Fruit fly (Drosophila melanogaster): ENCODE data around the gene CG33689.

The CG33689 gene

dm6 chr3L:16173818-16174601 lies 26.0 kb upstream of the CG33689 start (continued):
- TF ChIP-seq ara (GFP tag; IDR thresholded peaks at IDR 0.05): no peak
- 0 out of 3 replicates have a peak, but pooled peaks have one; percentile 11 for TF ChIP-seq Doc3 (GFP tag; IDR thresholded peaks at IDR 0.05; ENCODE audit: partially characterized antibody)
- TF ChIP-seq CG30431 (GFP tag; optimal IDR thresholded peaks at IDR 0.05): no peak
- TF ChIP-seq cg (GFP tag; optimal IDR thresholded peaks at IDR 0.05): peak; percentile 53
- TF ChIP-seq kni (GFP tag; optimal IDR thresholded peaks at IDR 0.05): peak; percentile 33
- TF ChIP-seq tx (GFP tag; optimal IDR thresholded peaks at IDR 0.05): no peak
- TF ChIP-seq crc (GFP tag; optimal IDR thresholded peaks at IDR 0.05): no peak
- 0 out of 2 replicates have a peak, but pooled peaks have one; percentile 27 for TF ChIP-seq Doc2 (GFP tag; IDR thresholded peaks at IDR 0.05)

- TF ChIP-seq kah (GFP tag; optimal IDR thresholded peaks at IDR 0.05) (no peak), CG32772 (GFP tag; IDR thresholded peaks at IDR 0.05) (no peak), nom (GFP tag; optimal IDR thresholded peaks at IDR 0.05) (peak; percentile 45), hbn (GFP tag; IDR thresholded peaks at IDR 0.05; ENCODE audit: partially characterized antibody) (no peak)
These were observed 25.3 kb upstream of the CG33689 start for dm6 chr3L:16174778-16175177.

- TF ChIP-seq inv (GFP tag; IDR thresholded peaks at IDR 0.05; ENCODE audit: partially characterized antibody): no peak
- peak in 1 of 2 experiments; percentile 49 for TF ChIP-seq bsh (GFP tag; optimal IDR thresholded peaks at IDR 0.05)
- peak; percentile 83 for TF ChIP-seq corto (GFP tag; optimal IDR thresholded peaks at IDR 0.05)
- no peak for TF ChIP-seq CG17385 (GFP tag; optimal IDR thresholded peaks at IDR 0.05)
- TF ChIP-seq CG16815 (GFP tag; optimal IDR thresholded peaks at IDR 0.05): no peak
- TF ChIP-seq lilli (GFP tag; optimal IDR thresholded peaks at IDR 0.05): no peak
- no peak for TF ChIP-seq BEAF-32 (GFP tag; optimal IDR thresholded peaks at IDR 0.05)
- peak; percentile 72 for TF ChIP-seq nom (GFP tag; optimal IDR thresholded peaks at IDR 0.05)
- TF ChIP-seq Optix (GFP tag; IDR thresholded peaks at IDR 0.05): no peak
- TF ChIP-seq pros (GFP tag; optimal IDR thresholded peaks at IDR 0.05): no peak
- no peak for TF ChIP-seq Eip74EF (GFP tag; optimal IDR thresholded peaks at IDR 0.05)
- 0 out of 2 replicates have a peak, but pooled peaks have one; percentile 14 for TF ChIP-seq CG14667 (GFP tag; IDR thresholded peaks at IDR 0.05)
- TF ChIP-seq dm (GFP tag; optimal IDR thresholded peaks at IDR 0.05): no peak
- TF ChIP-seq Hand (GFP tag; optimal IDR thresholded peaks at IDR 0.05): no peak
- TF ChIP-seq CG11456 (GFP tag; IDR thresholded peaks at IDR 0.05): 0 out of 3 replicates have a peak, but pooled peaks have one; percentile 32
- peak; percentile 59 for TF ChIP-seq lbe (GFP tag; optimal IDR thresholded peaks at IDR 0.05)
- TF ChIP-seq CG17568 (GFP tag; optimal IDR thresholded peaks at IDR 0.05): no peak
- TF ChIP-seq B-H2 (GFP tag; optimal IDR thresholded peaks at IDR 0.05): no peak
- no peak for TF ChIP-seq CG13287 (GFP tag; IDR thresholded peaks at IDR 0.05; ENCODE audit: partially characterized antibody)
- peak; percentile 51 for TF ChIP-seq Drgx (GFP tag; IDR thresholded peaks at IDR 0.05)
- no peak for TF ChIP-seq usp (GFP tag; optimal IDR thresholded peaks at IDR 0.05)
- TF ChIP-seq lola (GFP tag; optimal IDR thresholded peaks at IDR 0.05): no peak
- no peak for TF ChIP-seq Neu2 (GFP tag; optimal IDR thresholded peaks at IDR 0.05; ENCODE audit: borderline replicate concordance)
- no peak for TF ChIP-seq CG6272 (GFP tag; IDR thresholded peaks at IDR 0.05)
- TF ChIP-seq CG8290 (GFP tag; optimal IDR thresholded peaks at IDR 0.05): no peak
- no peak for TF ChIP-seq CG8290 (tag; optimal IDR thresholded peaks at IDR 0.05)
- no peak for TF ChIP-seq NK7.1 (GFP tag; optimal IDR thresholded peaks at IDR 0.05)
- TF ChIP-seq crol (GFP tag; IDR thresholded peaks at IDR 0.05): peak; percentile 64
- TF ChIP-seq Sry-δ (GFP tag; optimal IDR thresholded peaks at IDR 0.05): no peak
- TF ChIP-seq sima (GFP tag; optimal IDR thresholded peaks at IDR 0.05): no peak
- TF ChIP-seq zfh2 (GFP tag; optimal IDR thresholded peaks at IDR 0.05): no peak
- no peak for TF ChIP-seq zen2 (GFP tag; IDR thresholded peaks at IDR 0.05; ENCODE audit: partially characterized antibody)
- TF ChIP-seq CG2129 (GFP tag; IDR thresholded peaks at IDR 0.05; ENCODE audit: partially characterized antibody): no peak
These were observed 24.3 kb upstream of the CG33689 start for dm6 chr3L:16175628-16176263.
